Fruit fly (Drosophila melanogaster): ENCODE results near the gene Fum4.

The Fum4 gene

dm6 chr2L:10143334-10143733 is 48.0 kb downstream of the Fum4 start (continued):
- TF ChIP-seq ken (GFP tag; IDR thresholded peaks at IDR 0.05) (no peak), CG6689 (GFP tag; IDR thresholded peaks at IDR 0.05) (no peak), Sox100B (GFP tag; optimal IDR thresholded peaks at IDR 0.05) (peak; percentile 73), sd (tag; optimal IDR thresholded peaks at IDR 0.05) (no peak), Nf-YA (GFP tag; IDR thresholded peaks at IDR 0.05) (no peak), CG10267 (tag; optimal IDR thresholded peaks at IDR 0.05) (peak; percentile 60), sens (GFP tag) (no peak), CG10209 (GFP tag; optimal IDR thresholded peaks at IDR 0.05) (no peak), peb (GFP tag; IDR thresholded peaks at IDR 0.05) (peak; percentile 29; the same call in 1 of the 2 replicates), CG14014 (GFP tag; IDR thresholded peaks at IDR 0.05) (no peak), Kr (GFP tag; optimal IDR thresholded peaks at IDR 0.05) (no peak), Hr51 (GFP tag; optimal IDR thresholded peaks at IDR 0.05) (peak in 1 of 2 experiments; percentile 57), CG2712 (tag; optimal IDR thresholded peaks at IDR 0.05) (peak; percentile 52), CG31441 (GFP tag; IDR thresholded peaks at IDR 0.05) (peak; percentile 32; the same call in 1 of the 2 replicates), CG10565 (GFP tag; optimal IDR thresholded peaks at IDR 0.05) (no peak), Dp (GFP tag; optimal IDR thresholded peaks at IDR 0.05) (no peak), Rx (GFP tag; IDR thresholded peaks at IDR 0.05) (0 out of 2 replicates have a peak, but pooled peaks have one; percentile 34), CG10543 (GFP tag; optimal IDR thresholded peaks at IDR 0.05) (no peak), zen2 (GFP tag; IDR thresholded peaks at IDR 0.05; ENCODE audit: partially characterized antibody) (no peak), CG14710 (tag; optimal IDR thresholded peaks at IDR 0.05) (peak; percentile 15), ham (GFP tag; IDR thresholded peaks at IDR 0.05) (no peak), Trl (optimal IDR thresholded peaks at IDR 0.05) (no peak), Trl (GFP tag; optimal IDR thresholded peaks at IDR 0.05) (no peak), CG4617 (GFP tag; optimal IDR thresholded peaks at IDR 0.05; ENCODE audit: borderline replicate concordance) (no peak), CG10274 (GFP tag; optimal IDR thresholded peaks at IDR 0.05) (peak; percentile 49), CG30403 (GFP tag; optimal IDR thresholded peaks at IDR 0.05) (no peak), nerfin-1 (tag; optimal IDR thresholded peaks at IDR 0.05) (peak; percentile 76), mam (GFP tag; optimal IDR thresholded peaks at IDR 0.05) (no peak), lab (GFP tag; optimal IDR thresholded peaks at IDR 0.05) (peak; percentile 75), CG9727 (GFP tag; optimal IDR thresholded peaks at IDR 0.05) (peak; percentile 48), Oaz (GFP tag; IDR thresholded peaks at IDR 0.05) (no peak), CG11456 (GFP tag; IDR thresholded peaks at IDR 0.05) (peak; percentile 53; the same call in 1 of the 3 replicates), CG10366 (GFP tag; IDR thresholded peaks at IDR 0.05) (no peak), CG3995 (GFP tag; optimal IDR thresholded peaks at IDR 0.05) (peak; percentile 5), Dek (tag; optimal IDR thresholded peaks at IDR 0.05) (no peak), pzg (GFP tag; optimal IDR thresholded peaks at IDR 0.05) (peak; percentile 16), CG17328 (GFP tag; IDR thresholded peaks at IDR 0.05) (no peak), Side (GFP tag; optimal IDR thresholded peaks at IDR 0.05) (peak; percentile 34), Gug (GFP tag; IDR thresholded peaks at IDR 0.05) (no peak), stwl (tag; optimal IDR thresholded peaks at IDR 0.05) (no peak), CG15011 (GFP tag; optimal IDR thresholded peaks at IDR 0.05) (peak; percentile 55), CG8281 (tag; optimal IDR thresholded peaks at IDR 0.05) (peak; percentile 23), yki (optimal IDR thresholded peaks at IDR 0.05) (no peak), CG7271 (tag; optimal IDR thresholded peaks at IDR 0.05) (peak; percentile 44), CG10959 (GFP tag; IDR thresholded peaks at IDR 0.05) (no peak), CG12071 (GFP tag; optimal IDR thresholded peaks at IDR 0.05) (peak; percentile 68), CG6765 (GFP tag; optimal IDR thresholded peaks at IDR 0.05) (peak; percentile 84), abd-A (tag; optimal IDR thresholded peaks at IDR 0.05) (no peak), fd64A (GFP tag; optimal IDR thresholded peaks at IDR 0.05) (peak; percentile 74), so (GFP tag; IDR thresholded peaks at IDR 0.05) (peak; percentile 38; the same call in 1 of the 3 replicates), Asciz (GFP tag; optimal IDR thresholded peaks at IDR 0.05) (peak; percentile 58)

All from whole organism, embryonic.